Worm (Caenorhabditis elegans) whole organism, L4 larva: ENCODE results near the gene lpr-7.

ENCODE experiments used
- F49E8.2 ChIP-seq: sonication (generic microtip); optimal IDR thresholded peaks from 2 replicates; lab custom pipeline; 2016; ENCODE audit warnings: missing compliant biosample characterization, mild to moderate bottlenecking, missing genetic modification characterization, borderline replicate concordance
- Y105C5A.15 ChIP-seq: fragments of 200-800 bp; sonication (Bioruptor generic); IDR thresholded peaks from 2 replicates; pipeline ENCODE4 v1.3.6; 2022; ENCODE audit warnings: missing genetic modification characterization, missing compliant biosample characterization
- ZK337.2 ChIP-seq: fragments of 200-800 bp; sonication (Bioruptor generic); IDR thresholded peaks from 2 replicates; pipeline ENCODE4 v1.3.6; 2022; ENCODE audit warnings: missing genetic modification reagents, missing genetic modification characterization, missing compliant biosample characterization
- ama-1 ChIP-seq: fragments of 150-350 bp; optimal IDR thresholded peaks from 2 replicates; lab custom pipeline; 2014; ENCODE audit warnings: inconsistent platforms, mixed read lengths
- ceh-62 ChIP-seq: sonication (generic microtip); optimal IDR thresholded peaks from 2 replicates; lab custom pipeline; 2017; ENCODE audit warnings: missing biosample characterization, missing genetic modification characterization
- dmd-8 ChIP-seq: fragments of 200-800 bp; sonication (Bioruptor generic); IDR thresholded peaks from 2 replicates; pipeline ENCODE4 v1.3.6; 2022; ENCODE audit warnings: missing genetic modification characterization, missing compliant biosample characterization
- dve-1 ChIP-seq: sonication (generic microtip); optimal IDR thresholded peaks from 2 replicates; lab custom pipeline; 2017; ENCODE audit warnings: antibody characterized with exemption, mild to moderate bottlenecking, missing genetic modification characterization, missing compliant biosample characterization; ENCODE audit not compliant: insufficient read depth
- mdt-29 ChIP-seq: fragments of 200-800 bp; sonication (Bioruptor generic); IDR thresholded peaks from 2 replicates; pipeline ENCODE4 v1.3.6; 2022; ENCODE audit warnings: missing genetic modification reagents, missing genetic modification characterization, missing compliant biosample characterization
- nhr-76 ChIP-seq: fragments of 150-350 bp; optimal IDR thresholded peaks from 2 replicates; lab custom pipeline; 2014; ENCODE audit warnings: missing biosample characterization, missing genetic modification characterization
- skn-1 ChIP-seq: fragments of 150-350 bp; optimal IDR thresholded peaks from 2 replicates; lab custom pipeline; 2014; ENCODE audit warnings: missing biosample characterization, missing genetic modification characterization
- zag-1 ChIP-seq: fragments of 150-350 bp; optimal IDR thresholded peaks from 2 replicates; lab custom pipeline; 2014; ENCODE audit warnings: missing biosample characterization, missing genetic modification characterization

ce11 chrX:671807-672206, 15.8 kb downstream of the lpr-7 start, which contains the start of gene lgc-32:
- TF ChIP-seq Y105C5A.15 (GFP tag; lab: Robert Waterston, UW) (no peak), ZK337.2 (no peak), nhr-76 (tag; lab: Kevin White, UChicago) (no peak), mdt-29 (GFP tag; lab: Robert Waterston, UW) (no peak), F49E8.2 (tag; lab: Kevin White, UChicago) (no peak), zag-1 (tag; lab: Kevin White, UChicago) (no peak), dmd-8 (GFP tag; lab: Robert Waterston, UW) (no peak), skn-1 (tag; lab: Kevin White, UChicago) (no peak), dve-1 (tag; lab: Kevin White, UChicago) (no peak), ama-1 (lab: Kevin White, UChicago) (no peak), ceh-62 (no peak)
